Fruit fly (Drosophila melanogaster): ENCODE data around the gene Sce.

- TF ChIP-seq Mnt (GFP tag; optimal IDR thresholded peaks at IDR 0.05) (no peak), toe (GFP tag; optimal IDR thresholded peaks at IDR 0.05) (no peak), pad (GFP tag; optimal IDR thresholded peaks at IDR 0.05) (no peak), cnc (optimal IDR thresholded peaks at IDR 0.05) (no peak)
Measured at dm6 chr3R:27647817-27648216, 34.0 kb downstream of the Sce start.

Measured in whole organism, adult.